Fruit fly (Drosophila melanogaster) Kc167 (cell line): ENCODE measurements around the gene Paf-AHalpha.

Source experiments
- Myc ChIP-seq: fragments of >200 bp; optimal IDR thresholded peaks from 2 replicates; lab custom pipeline; 2017; ENCODE audit warnings: missing external identifiers
- Sin3A ChIP-seq: fragments of >200 bp; optimal IDR thresholded peaks from 2 replicates; lab custom pipeline; 2018; ENCODE audit warnings: missing external identifiers
- h ChIP-seq: fragments of >200 bp; optimal IDR thresholded peaks from 3 replicates; lab custom pipeline; 2018; ENCODE audit warnings: missing external identifiers
- insv ChIP-seq: fragments of >200 bp; optimal IDR thresholded peaks from 3 replicates; lab custom pipeline; 2018; ENCODE audit warnings: missing external identifiers
- psq ChIP-seq: fragments of >200 bp; optimal IDR thresholded peaks from 2 replicates; lab custom pipeline; 2017; ENCODE audit warnings: missing external identifiers
- ttk ChIP-seq: sonication (Bioruptor generic); optimal IDR thresholded peaks from 2 replicates; lab custom pipeline; 2017; ENCODE audit warnings: missing external identifiers

- TF ChIP-seq h (lab: Kevin White, UChicago), result no peak
- no peak for TF ChIP-seq Myc (lab: Kevin White, UChicago)
- TF ChIP-seq ttk (lab: Kevin White, UChicago), result no peak
- no peak for TF ChIP-seq insv (lab: Kevin White, UChicago)
- TF ChIP-seq psq (lab: Kevin White, UChicago), result no peak
- no peak for TF ChIP-seq Sin3A
Measured at dm6 chrX:15783610-15784009, 1.8 kb downstream of the Paf-AHalpha start, which contains the start of gene Efhc1.1.
